Fruit fly (Drosophila melanogaster): ENCODE results near the gene Axs.

- TF ChIP-seq CG1832 (GFP tag; optimal IDR thresholded peaks at IDR 0.05) (no peak), ATbp (GFP tag; optimal IDR thresholded peaks at IDR 0.05) (no peak), CG8478 (optimal IDR thresholded peaks at IDR 0.05) (no peak), gcm2 (GFP tag; optimal IDR thresholded peaks at IDR 0.05) (no peak), Hr39 (optimal IDR thresholded peaks at IDR 0.05) (no peak), Hand (GFP tag; optimal IDR thresholded peaks at IDR 0.05) (no peak), repo (GFP tag; optimal IDR thresholded peaks at IDR 0.05) (no peak), CG13424 (tag; optimal IDR thresholded peaks at IDR 0.05) (peak; percentile 0), Stat92E (GFP tag; optimal IDR thresholded peaks at IDR 0.05) (no peak), aop (GFP tag; IDR thresholded peaks at IDR 0.05) (no peak)
Observed at dm6 chrX:16687400-16688105, 3.9 kb upstream of the Axs start.

All from whole organism, embryonic.